Worm (Caenorhabditis elegans) whole organism, L1 larva: ENCODE results near the gene wrt-8.

Experiments
- C34B4.2 ChIP-seq: sonication (generic microtip); optimal IDR thresholded peaks from 2 replicates; lab custom pipeline; 2017; ENCODE audit warnings: mild to moderate bottlenecking, missing genetic modification characterization, missing compliant biosample characterization
- aly-2 ChIP-seq: fragments of 150-350 bp; optimal IDR thresholded peaks from 2 replicates; lab custom pipeline; 2014; ENCODE audit warnings: missing biosample characterization, missing genetic modification characterization
- ama-1 ChIP-seq: fragments of 150-350 bp; optimal IDR thresholded peaks from 2 replicates; lab custom pipeline; 2014
- ceh-82 ChIP-seq, 3 experiments: fragments of 150-350 bp in 1 of 3; sonication (generic microtip) in 2 of 3; optimal IDR thresholded peaks; 2 replicates each; lab custom pipeline; 2014 to 2017; ENCODE audit warnings: missing biosample characterization in 3 of 3, missing genetic modification characterization in 3 of 3
- dpl-1 ChIP-seq, 3 experiments: fragments of 150-350 bp in 2 of 3; sonication (generic microtip) in 1 of 3; optimal IDR thresholded peaks; 2 replicates each; lab custom pipeline; 2014 to 2017; ENCODE audit warnings: missing biosample characterization in 3 of 3, missing genetic modification characterization in 3 of 3, missing genetic modification reagents in 3 of 3
- sox-4 ChIP-seq: sonication (generic microtip); optimal IDR thresholded peaks from 2 replicates; lab custom pipeline; 2016; ENCODE audit warnings: missing genetic modification characterization, missing compliant biosample characterization
- ztf-11 ChIP-seq, 2 experiments: sonication (generic microtip); optimal IDR thresholded peaks; 2 replicates each; lab custom pipeline; 2016 to 2017; ENCODE audit warnings: missing genetic modification characterization in 2 of 2, missing biosample characterization in 1 of 2, missing compliant biosample characterization in 1 of 2

DNA sequence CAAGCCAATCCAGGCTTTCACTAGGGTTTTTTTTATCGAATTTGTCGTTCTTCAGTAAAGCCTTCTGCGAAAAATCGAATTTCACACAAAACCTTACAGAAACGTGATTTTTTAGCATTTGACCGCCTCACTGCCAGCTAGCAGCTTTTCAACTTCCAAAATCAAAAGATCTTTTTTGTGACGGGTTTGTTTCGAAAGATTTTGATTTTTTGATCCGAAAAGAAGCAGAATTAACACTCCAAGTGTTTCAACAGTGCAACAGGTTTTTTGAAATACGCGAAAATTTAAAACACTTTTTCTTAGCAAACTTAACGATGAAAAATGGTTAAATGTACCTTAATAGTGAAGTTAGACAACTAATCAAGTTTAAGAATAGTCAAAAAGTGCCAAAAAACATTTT, 3.0 kb downstream of the wrt-8 start, which contains the start of gene clec-229:
- TF ChIP-seq aly-2 (tag; lab: Kevin White, UChicago) (no peak), dpl-1 (GFP tag; optimal IDR thresholded peaks at IDR 0.05; lab: Kevin White, UChicago) (no peak), ztf-11 (tag; optimal IDR thresholded peaks at IDR 0.05; lab: Kevin White, UChicago) (no peak), ceh-82 (tag; optimal IDR thresholded peaks at IDR 0.05; lab: Kevin White, UChicago) (no peak), ama-1 (lab: Kevin White, UChicago) (no peak), C34B4.2 (tag; lab: Kevin White, UChicago) (no peak), sox-4 (tag; lab: Kevin White, UChicago) (no peak)
